Fruit fly (Drosophila melanogaster): ENCODE results near the gene CG4935.

The CG4935 gene

dm6 chr2L:16287602-16288392, 25.9 kb downstream of the CG4935 start, which contains the start of the genes crp and pkaap (continued):
- TF ChIP-seq chinmo (GFP tag; IDR thresholded peaks at IDR 0.05; ENCODE audit: partially characterized antibody) (no peak), GATAe (GFP tag; conservative IDR thresholded peaks at IDR 0.05) (no peak), CG16813 (GFP tag; IDR thresholded peaks at IDR 0.05; ENCODE audit: partially characterized antibody) (no peak), ewg (GFP tag; optimal IDR thresholded peaks at IDR 0.05) (peak; percentile 43), da (GFP tag; optimal IDR thresholded peaks at IDR 0.05) (peak; percentile 65), CG16863 (GFP tag; optimal IDR thresholded peaks at IDR 0.05) (peak; percentile 82), CG32532 (GFP tag; IDR thresholded peaks at IDR 0.05) (no peak), zen (tag; optimal IDR thresholded peaks at IDR 0.05) (peak; percentile 56), CG30431 (GFP tag; optimal IDR thresholded peaks at IDR 0.05) (peak; percentile 6), Hr78 (GFP tag; optimal IDR thresholded peaks at IDR 0.05) (no peak), so (GFP tag; IDR thresholded peaks at IDR 0.05) (no peak), Fer3 (tag; optimal IDR thresholded peaks at IDR 0.05) (peak; percentile 75), CG9817 (tag; optimal IDR thresholded peaks at IDR 0.05) (peak; percentile 70), Pdp1 (GFP tag; optimal IDR thresholded peaks at IDR 0.05) (peak; percentile 88 to 90), CG12219 (GFP tag; optimal IDR thresholded peaks at IDR 0.05) (peak; percentile 15), hbn (GFP tag; IDR thresholded peaks at IDR 0.05; ENCODE audit: partially characterized antibody) (no peak), knrl (GFP tag; IDR thresholded peaks at IDR 0.05; ENCODE audit: partially characterized antibody) (no peak), CG9609 (GFP tag; optimal IDR thresholded peaks at IDR 0.05) (peak; percentile 75), kni (GFP tag; optimal IDR thresholded peaks at IDR 0.05) (no peak), ash1 (GFP tag; optimal IDR thresholded peaks at IDR 0.05) (peak; percentile 44), CG7556 (GFP tag; optimal IDR thresholded peaks at IDR 0.05) (peak; percentile 65), Antp (GFP tag; optimal IDR thresholded peaks at IDR 0.05) (peak; percentile 94), tup (GFP tag; optimal IDR thresholded peaks at IDR 0.05) (peak; percentile 83), fd3F (GFP tag; optimal IDR thresholded peaks at IDR 0.05) (peak; percentile 45), onecut (GFP tag; IDR thresholded peaks at IDR 0.05) (peak; percentile 78), CG12299 (tag; optimal IDR thresholded peaks at IDR 0.05) (peak; percentile 64), CG34376 (GFP tag; optimal IDR thresholded peaks at IDR 0.05) (peak; percentile 52), chm (GFP tag; IDR thresholded peaks at IDR 0.05) (no peak), nmo (GFP tag; optimal IDR thresholded peaks at IDR 0.05) (peak; percentile 27), exex (tag; optimal IDR thresholded peaks at IDR 0.05) (peak; percentile 13), CG11723 (GFP tag; optimal IDR thresholded peaks at IDR 0.05) (peak; percentile 23), CG8478 (optimal IDR thresholded peaks at IDR 0.05) (no peak), sisA (GFP tag; IDR thresholded peaks at IDR 0.05) (no peak), lov (optimal IDR thresholded peaks at IDR 0.05) (no peak), lov (GFP tag; IDR thresholded peaks at IDR 0.05) (no peak), CG2712 (tag; optimal IDR thresholded peaks at IDR 0.05) (peak; percentile 77), CG10366 (GFP tag; IDR thresholded peaks at IDR 0.05) (no peak), CG33557 (GFP tag; optimal IDR thresholded peaks at IDR 0.05) (peak; percentile 37), CG7987 (GFP tag; optimal IDR thresholded peaks at IDR 0.05) (peak; percentile 74), stwl (tag; optimal IDR thresholded peaks at IDR 0.05) (peak; percentile 91), eyg (GFP tag; optimal IDR thresholded peaks at IDR 0.05) (peak; percentile 65), CrebB (tag; optimal IDR thresholded peaks at IDR 0.05) (peak; percentile 84), Eip74EF (GFP tag; optimal IDR thresholded peaks at IDR 0.05) (peak in 1 of 2 experiments; percentile 59), lab (GFP tag; optimal IDR thresholded peaks at IDR 0.05) (peak; percentile 85), scrt (GFP tag; optimal IDR thresholded peaks at IDR 0.05) (peak; percentile 63), CG12942 (GFP tag; optimal IDR thresholded peaks at IDR 0.05) (peak; percentile 67), Bteb2 (GFP tag; optimal IDR thresholded peaks at IDR 0.05) (peak; percentile 72), ATbp (GFP tag; optimal IDR thresholded peaks at IDR 0.05) (peak; percentile 49)
